Worm (Caenorhabditis elegans): ENCODE data around the gene crn-7.

crn-7 gene

ce11 chrIII:8262599-8262998 lies 5.7 kb upstream of the crn-7 start:
- TF ChIP-seq elt-4 (tag; optimal IDR thresholded peaks at IDR 0.05) (peak; percentile 94), pros-1 (tag; optimal IDR thresholded peaks at IDR 0.05) (no peak), tbx-7 (tag; optimal IDR thresholded peaks at IDR 0.05) (no peak), ref-2 (tag; optimal IDR thresholded peaks at IDR 0.05) (peak; percentile 28), ceh-9 (tag; optimal IDR thresholded peaks at IDR 0.05) (peak; percentile 17), che-1 (tag; optimal IDR thresholded peaks at IDR 0.05) (no peak), F13H6.1 (tag; optimal IDR thresholded peaks at IDR 0.05) (no peak), hlh-6 (tag; optimal IDR thresholded peaks at IDR 0.05) (peak; percentile 21), ceh-31 (tag; optimal IDR thresholded peaks at IDR 0.05) (no peak), lim-6 (tag; optimal IDR thresholded peaks at IDR 0.05) (peak; percentile 14), ceh-45 (GFP tag; IDR thresholded peaks at IDR 0.05) (no peak), gmeb-2 (tag; optimal IDR thresholded peaks at IDR 0.05) (no peak), ttx-3 (tag; optimal IDR thresholded peaks at IDR 0.05) (no peak), fkh-6 (tag; optimal IDR thresholded peaks at IDR 0.05) (peak; percentile 25), Y22D7AL.16 (tag; optimal IDR thresholded peaks at IDR 0.05) (no peak), ama-1 (optimal IDR thresholded peaks at IDR 0.05) (no peak), syd-9 (tag; optimal IDR thresholded peaks at IDR 0.05) (peak; percentile 29), sdc-2 (tag; optimal IDR thresholded peaks at IDR 0.05) (peak; percentile 26)

- no peak for TF ChIP-seq pat-9 (tag; optimal IDR thresholded peaks at IDR 0.05)
- no peak for TF ChIP-seq pax-1 (tag; optimal IDR thresholded peaks at IDR 0.05)
- TF ChIP-seq C08G9.2 (tag; optimal IDR thresholded peaks at IDR 0.05): no peak
- TF ChIP-seq ceh-19 (GFP tag; optimal IDR thresholded peaks at IDR 0.05): no peak
- TF ChIP-seq fkh-6 (tag; optimal IDR thresholded peaks at IDR 0.05): no peak
- TF ChIP-seq ceh-22 (tag; optimal IDR thresholded peaks at IDR 0.05): no peak
- TF ChIP-seq pqm-1 (tag; optimal IDR thresholded peaks at IDR 0.05): no peak
- TF ChIP-seq sox-4 (tag; optimal IDR thresholded peaks at IDR 0.05): no peak
- TF ChIP-seq unc-55 (GFP tag; optimal IDR thresholded peaks at IDR 0.05): no peak
- TF ChIP-seq tbx-2 (tag; optimal IDR thresholded peaks at IDR 0.05): no peak
Observed at ce11 chrIII:8263377-8263776, 5.0 kb upstream of the crn-7 start, which contains the start of gene col-91. Gene col-91 (minus strand): TSS chrIII:8263664.

- TF ChIP-seq pqm-1 (tag; optimal IDR thresholded peaks at IDR 0.05) (no peak), ceh-14 (tag; optimal IDR thresholded peaks at IDR 0.05) (peak; percentile 35)
Observed at ce11 chrIII:8265753-8266152, 2.6 kb upstream of the crn-7 start, which contains the start of gene mrps-9. Gene mrps-9 (plus strand): TSS chrIII:8266062.

- TF ChIP-seq ref-2 (tag; optimal IDR thresholded peaks at IDR 0.05): no peak
- TF ChIP-seq lin-11 (tag; optimal IDR thresholded peaks at IDR 0.05): no peak
- TF ChIP-seq odd-2 (tag; optimal IDR thresholded peaks at IDR 0.05): no peak
- TF ChIP-seq pha-4 (tag; optimal IDR thresholded peaks at IDR 0.05): no peak
- TF ChIP-seq unc-55 (GFP tag; optimal IDR thresholded peaks at IDR 0.05): no peak
- no peak for TF ChIP-seq ceh-18 (tag; optimal IDR thresholded peaks at IDR 0.05)
- TF ChIP-seq K09A11.1 (tag; optimal IDR thresholded peaks at IDR 0.05; ENCODE audit: insufficient read depth): no peak
- TF ChIP-seq unc-3 (GFP tag; conservative IDR thresholded peaks at IDR 0.05): no peak
- no peak for TF ChIP-seq unc-3 (tag; optimal IDR thresholded peaks at IDR 0.05)
- no peak for TF ChIP-seq ceh-6 (GFP tag; optimal IDR thresholded peaks at IDR 0.05)
- no peak for TF ChIP-seq tbx-2 (tag; optimal IDR thresholded peaks at IDR 0.05)
- no peak for TF ChIP-seq C08G9.2 (tag; optimal IDR thresholded peaks at IDR 0.05)
- no peak for TF ChIP-seq sox-2 (GFP tag; IDR thresholded peaks at IDR 0.05)
- no peak for TF ChIP-seq unc-86 (tag; optimal IDR thresholded peaks at IDR 0.05)
- TF ChIP-seq elt-2 (tag; optimal IDR thresholded peaks at IDR 0.05): no peak
- no peak for TF ChIP-seq zip-5 (tag; optimal IDR thresholded peaks at IDR 0.05)
- TF ChIP-seq hlh-13 (GFP tag; optimal IDR thresholded peaks at IDR 0.05): no peak
- no peak for TF ChIP-seq ceh-45 (GFP tag; IDR thresholded peaks at IDR 0.05)
- TF ChIP-seq F13H6.1 (tag; optimal IDR thresholded peaks at IDR 0.05): no peak
Observed at ce11 chrIII:8271676-8272225, 3.4 kb downstream of the crn-7 start, which contains the start of the genes mps-4 and F09G8.10. Gene mps-4 (minus strand): TSS chrIII:8271776. Gene F09G8.10 (minus strand): TSS chrIII:8272175.

All from whole organism, late embryonic.